Worm (Caenorhabditis elegans): ENCODE data around the gene dhhc-5.

ce11 chrIII:6839091-6839490, 9.8 kb downstream of the dhhc-5 start:
- no peak for TF ChIP-seq daf-19 (GFP tag; conservative IDR thresholded peaks at IDR 0.05)
- no peak for TF ChIP-seq R02D3.7 (tag; optimal IDR thresholded peaks at IDR 0.05)
- TF ChIP-seq hlh-30 (tag; optimal IDR thresholded peaks at IDR 0.05; ENCODE audit: insufficient read depth): no peak
- TF ChIP-seq jun-1 (tag; optimal IDR thresholded peaks at IDR 0.05): no peak
- TF ChIP-seq ama-1 (optimal IDR thresholded peaks at IDR 0.05): no peak
- no peak for TF ChIP-seq nhr-28 (tag; optimal IDR thresholded peaks at IDR 0.05)
- TF ChIP-seq lin-15B (tag; optimal IDR thresholded peaks at IDR 0.05): no peak
- TF ChIP-seq nhr-76 (tag; optimal IDR thresholded peaks at IDR 0.05): no peak
